Worm (Caenorhabditis elegans) whole organism, L4/young adult: ENCODE results near the gene C50C3.12.

Experiments
- W03F9.2 ChIP-seq: fragments of 150-350 bp; optimal IDR thresholded peaks from 2 replicates; lab custom pipeline; 2014; ENCODE audit warnings: missing biosample characterization, missing genetic modification characterization
- dao-5 ChIP-seq: sonication (generic microtip); optimal IDR thresholded peaks from 2 replicates; lab custom pipeline; 2016; ENCODE audit warnings: missing genotype, missing genetic modification characterization, moderate library complexity, missing compliant biosample characterization
- him-1 ChIP-seq: sonication (generic microtip); optimal IDR thresholded peaks from 2 replicates; lab custom pipeline; 2016; ENCODE audit warnings: missing genotype, missing genetic modification reagents, missing genetic modification characterization, missing compliant biosample characterization

C50C3.12 gene

DNA sequence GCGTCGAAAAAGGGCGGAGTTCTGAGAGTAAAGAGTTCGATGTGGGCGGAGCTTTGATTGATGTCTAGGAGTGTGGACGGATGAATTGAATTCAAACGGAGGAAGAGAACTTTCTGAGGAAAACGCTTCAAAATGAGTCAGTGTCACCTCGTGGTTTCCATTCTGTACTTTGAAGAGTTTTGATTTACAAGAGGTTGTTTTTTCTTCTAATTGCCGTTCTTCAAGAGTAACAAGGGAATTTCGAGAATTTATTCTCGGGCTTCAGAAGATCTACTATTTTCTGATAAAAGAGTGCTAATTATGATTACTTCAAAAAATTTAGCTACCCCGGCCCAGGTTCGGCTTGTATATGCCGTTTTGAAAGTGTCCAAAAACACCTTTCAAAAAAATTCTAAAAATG lies at the start of gene C50C3.12:
Gene C50C3.12 (plus strand): TSS at position 301 of the 400 bp plus-strand sequence.
- TF ChIP-seq him-1 (tag; lab: Kevin White, UChicago) (no peak), dao-5 (tag; lab: Kevin White, UChicago) (no peak), W03F9.2 (no peak)

DNA sequence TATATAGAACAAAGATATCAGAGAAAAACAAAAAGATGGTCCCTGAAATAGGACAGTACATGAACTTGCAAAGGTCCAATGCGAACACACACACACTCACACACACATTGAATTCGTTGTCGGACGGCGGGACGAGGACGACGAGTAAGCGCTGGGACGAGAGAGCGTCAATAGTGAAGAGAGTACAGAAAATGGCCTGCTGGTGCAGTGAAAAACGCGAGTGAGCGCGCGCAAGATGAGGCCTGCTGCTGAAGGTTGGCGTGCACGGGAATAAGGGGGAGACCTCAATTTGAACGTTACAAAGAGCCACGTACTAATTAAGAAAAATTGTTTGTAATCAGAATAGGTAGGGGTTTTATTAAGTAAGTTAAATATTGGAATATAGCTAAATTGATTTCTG lies 49.4 kb upstream of the C50C3.12 start:
- TF ChIP-seq W03F9.2 (no peak), dao-5 (tag; lab: Kevin White, UChicago) (no peak), him-1 (tag; lab: Kevin White, UChicago) (no peak)

DNA sequence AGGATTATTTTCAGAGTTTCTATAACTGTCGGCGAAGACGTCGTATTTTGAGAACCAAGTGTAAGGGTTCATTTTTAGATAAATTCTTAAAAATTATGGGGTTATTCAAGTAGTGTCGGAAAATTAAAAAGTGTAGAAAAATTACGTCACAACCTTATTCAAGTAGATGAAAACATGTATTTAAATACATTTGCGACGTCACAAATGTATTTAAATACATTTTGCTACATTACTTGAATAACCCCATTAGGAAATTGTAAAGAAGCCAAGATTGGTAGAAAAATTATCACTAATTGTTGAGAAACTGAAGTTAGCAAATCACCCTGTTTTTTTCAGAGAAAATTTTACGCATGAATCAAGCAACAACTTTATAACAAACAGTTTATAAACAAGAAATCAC lies 47.2 kb upstream of the C50C3.12 start:
- TF ChIP-seq W03F9.2 (no peak), him-1 (tag; lab: Kevin White, UChicago) (no peak), dao-5 (tag; lab: Kevin White, UChicago) (no peak)

DNA sequence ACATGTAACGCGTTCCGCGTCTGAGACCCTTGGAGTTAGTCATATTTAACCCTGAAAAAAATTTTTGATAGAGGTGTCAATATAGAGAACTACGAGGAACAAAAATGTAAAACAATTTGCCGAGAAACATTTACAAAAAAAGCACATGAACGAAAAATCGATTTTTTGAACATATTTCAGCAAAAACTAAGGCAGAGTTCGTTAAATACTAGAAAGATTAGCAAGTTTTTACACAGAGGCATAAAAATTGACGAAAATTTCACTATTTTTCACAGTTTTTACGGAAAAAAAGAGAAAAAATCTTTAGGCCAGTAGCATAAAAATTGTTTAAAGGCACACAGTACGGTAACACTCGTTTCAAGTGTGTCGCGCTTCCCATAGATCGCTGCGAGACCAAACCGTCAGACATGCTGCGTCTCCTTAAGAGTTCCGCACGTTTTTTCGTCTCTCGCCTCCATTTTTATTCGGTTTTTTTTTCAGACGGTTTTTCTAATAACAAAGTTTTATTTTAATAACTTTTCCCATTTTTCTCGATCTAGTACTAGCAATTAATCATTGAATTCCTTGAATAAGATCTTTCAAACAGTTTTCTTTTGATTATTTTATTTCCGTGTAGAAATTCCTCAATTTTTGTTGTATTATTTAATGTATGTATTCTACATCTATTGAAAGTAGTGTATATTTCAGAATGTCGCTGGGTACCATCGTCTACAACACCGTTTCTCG lies 46.0 kb upstream of the C50C3.12 start, which contains the start of the genes rpl-21 and C14B9.10:
Gene rpl-21 (minus strand): TSS at position 51 of the 726 bp plus-strand sequence.
Gene C14B9.10 (plus strand): TSS at position 676 of the 726 bp plus-strand sequence.
- TF ChIP-seq dao-5 (tag; lab: Kevin White, UChicago) (no peak), him-1 (tag; lab: Kevin White, UChicago) (peak; percentile 47), W03F9.2 (peak; percentile 89)

DNA sequence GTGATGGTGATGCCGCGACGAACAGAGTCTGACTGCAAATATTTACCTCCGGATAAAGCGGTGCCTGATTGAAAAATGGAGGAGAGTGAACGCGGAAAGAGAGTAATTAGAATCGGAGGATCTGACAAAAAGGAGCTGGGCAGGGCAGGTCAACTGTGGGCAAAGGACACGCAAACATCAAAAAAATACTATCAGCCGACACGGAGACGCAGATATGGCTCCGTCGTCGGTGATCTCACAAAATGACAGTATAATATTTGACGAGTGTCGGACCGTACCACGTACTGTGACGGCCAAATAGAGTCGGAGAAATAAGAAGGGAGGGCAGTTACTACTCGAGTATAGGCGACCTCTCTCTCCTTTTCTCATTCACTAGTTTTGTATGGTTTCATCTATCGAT lies 43.9 kb upstream of the C50C3.12 start:
- TF ChIP-seq W03F9.2, result no peak

DNA sequence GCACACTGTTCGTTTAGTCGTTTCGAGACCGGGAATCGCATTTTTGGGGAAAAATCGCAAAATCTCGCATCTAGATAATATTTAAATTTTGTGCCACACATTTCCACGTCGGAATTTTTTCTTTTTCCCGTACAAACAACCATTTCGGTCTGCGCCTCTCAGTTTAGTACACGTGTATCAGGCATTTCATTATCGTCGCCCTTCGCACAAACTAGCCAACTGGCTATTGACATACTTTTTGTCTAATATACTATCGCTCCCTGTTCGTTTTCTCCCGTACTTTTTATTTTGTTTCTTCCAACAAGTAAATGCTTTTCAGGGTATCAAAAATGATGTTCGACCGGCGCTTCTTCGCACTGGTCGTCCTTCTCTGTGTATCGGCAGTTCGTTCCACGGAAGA lies 43.0 kb upstream of the C50C3.12 start, which contains the start of gene C14B9.2:
Gene C14B9.2 (plus strand): TSS at position 320 of the 400 bp plus-strand sequence.
- no peak for TF ChIP-seq dao-5 (tag; lab: Kevin White, UChicago)

DNA sequence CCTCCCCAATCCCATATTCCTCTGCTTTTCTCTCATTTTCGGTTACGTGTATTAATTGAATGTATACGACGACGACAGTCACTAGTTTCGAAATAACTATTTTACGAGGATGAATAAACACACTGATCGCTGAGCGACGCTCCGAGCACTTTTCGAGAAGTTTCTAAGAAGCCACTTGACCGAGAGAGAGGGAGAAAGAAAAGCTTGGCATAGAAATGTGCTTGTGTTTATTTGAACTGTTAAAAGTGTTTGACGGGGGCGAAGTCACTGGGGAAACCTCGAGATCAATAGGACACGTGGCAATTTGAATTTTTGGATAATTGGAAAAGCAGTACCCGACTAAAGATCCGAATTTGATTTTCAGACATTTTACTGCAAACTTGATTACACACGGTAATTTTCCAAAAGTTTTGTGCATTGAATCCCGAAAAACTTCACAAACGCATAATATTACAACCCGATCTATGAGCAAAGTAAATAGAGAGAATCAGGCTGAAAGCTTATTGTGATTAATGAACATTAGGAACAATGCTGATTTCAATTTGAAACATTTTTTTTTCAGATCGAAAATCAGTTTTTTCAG lies 39.8 kb upstream of the C50C3.12 start:
- no peak for TF ChIP-seq him-1 (tag; lab: Kevin White, UChicago)
- TF ChIP-seq W03F9.2, result no peak
- TF ChIP-seq dao-5 (tag; lab: Kevin White, UChicago), result no peak

DNA sequence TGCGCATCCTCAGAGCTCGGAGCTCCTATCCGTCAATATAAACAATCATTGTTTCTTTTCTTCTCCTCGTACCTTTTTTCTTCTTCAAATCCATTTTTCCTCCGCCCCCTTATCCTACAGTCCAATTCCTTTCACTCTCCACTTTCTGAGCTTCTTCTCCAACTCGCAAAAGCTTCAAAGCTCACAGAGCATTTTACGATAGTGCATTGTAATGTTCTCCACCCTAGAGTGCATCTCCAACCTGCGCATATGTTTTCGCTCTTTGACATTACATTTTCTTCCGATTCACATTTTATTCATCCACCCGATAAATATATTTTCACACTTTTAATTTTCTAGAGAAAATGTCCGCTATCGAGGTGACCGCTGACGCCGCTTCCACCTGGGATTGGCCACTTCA lies 38.6 kb upstream of the C50C3.12 start, which contains the start of gene hsp-12.2:
Gene hsp-12.2 (plus strand): TSS at position 301 of the 400 bp plus-strand sequence.
- TF ChIP-seq W03F9.2 (no peak), him-1 (tag; lab: Kevin White, UChicago) (no peak), dao-5 (tag; lab: Kevin White, UChicago) (no peak)

DNA sequence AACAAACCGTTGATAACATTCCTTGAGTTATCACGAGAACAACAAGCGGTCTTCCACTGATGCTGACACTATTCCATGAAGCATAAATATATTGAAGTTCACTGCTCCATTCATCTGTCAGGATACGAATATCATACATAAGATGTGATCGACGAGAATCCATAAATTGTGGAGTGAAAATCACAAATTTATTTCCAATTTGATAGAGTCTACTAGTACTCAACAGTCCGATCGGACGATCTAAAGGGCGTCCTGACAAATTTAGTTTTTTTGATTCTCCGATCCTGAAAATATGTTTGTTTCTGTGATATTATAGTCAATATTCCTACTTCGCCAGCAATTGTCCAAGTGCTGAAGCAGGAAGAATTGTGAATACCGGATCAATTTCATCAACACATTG lies 34.1 kb upstream of the C50C3.12 start:
- no peak for TF ChIP-seq him-1 (tag; lab: Kevin White, UChicago)
- no peak for TF ChIP-seq dao-5 (tag; lab: Kevin White, UChicago)
- no peak for TF ChIP-seq W03F9.2

DNA sequence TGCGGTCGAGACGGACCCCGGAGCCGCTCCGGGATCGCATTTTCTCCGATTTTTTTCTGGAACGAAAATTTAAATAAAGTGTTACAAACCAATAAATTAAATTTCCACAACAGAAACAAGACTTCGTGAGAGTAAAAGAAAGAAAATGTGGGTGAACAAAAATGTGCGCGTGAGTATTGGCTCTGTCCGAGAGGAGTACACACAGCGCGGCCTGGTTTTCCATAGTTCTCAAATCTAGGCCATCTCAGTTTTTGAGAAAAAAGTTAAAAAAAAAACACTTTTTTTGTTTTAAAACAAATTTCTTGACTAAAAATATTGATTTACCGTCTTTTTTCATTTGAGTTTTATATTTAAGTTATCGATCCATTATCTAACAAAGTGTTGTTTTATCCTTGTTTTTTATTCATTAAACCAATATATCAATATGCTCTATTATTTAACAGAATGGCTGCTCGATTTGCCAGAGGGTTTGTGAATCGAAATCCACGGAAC lies 31.7 kb upstream of the C50C3.12 start, which contains the start of the genes C14B9.8 and mrpl-18:
Gene C14B9.8 (minus strand): TSS at position 56 of the 492 bp plus-strand sequence.
Gene mrpl-18 (plus strand): TSS at position 442 of the 492 bp plus-strand sequence.
- TF ChIP-seq W03F9.2 (peak; percentile 63), dao-5 (tag; lab: Kevin White, UChicago) (no peak), him-1 (tag; lab: Kevin White, UChicago) (peak; percentile 63)

DNA sequence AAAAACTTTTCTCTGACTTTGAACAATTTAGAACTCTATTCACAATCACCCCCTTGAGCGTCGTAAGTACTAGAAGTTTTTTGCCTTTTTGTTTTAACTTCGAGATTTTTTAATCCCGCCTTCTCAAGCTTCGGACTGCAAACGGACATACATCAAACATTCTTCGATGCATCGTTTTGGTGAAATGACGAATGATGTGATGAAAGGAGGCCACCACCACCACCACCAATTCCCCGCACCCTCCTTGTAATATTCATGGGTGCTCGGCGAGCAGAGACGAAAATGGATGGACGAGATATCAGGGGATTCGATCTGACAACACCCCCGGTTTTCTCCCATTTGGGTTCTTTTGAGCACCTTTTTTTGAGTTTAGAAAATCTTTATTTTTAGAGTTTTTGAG lies 30.4 kb upstream of the C50C3.12 start:
- TF ChIP-seq him-1 (tag; lab: Kevin White, UChicago) (no peak), W03F9.2 (no peak), dao-5 (tag; lab: Kevin White, UChicago) (no peak)

DNA sequence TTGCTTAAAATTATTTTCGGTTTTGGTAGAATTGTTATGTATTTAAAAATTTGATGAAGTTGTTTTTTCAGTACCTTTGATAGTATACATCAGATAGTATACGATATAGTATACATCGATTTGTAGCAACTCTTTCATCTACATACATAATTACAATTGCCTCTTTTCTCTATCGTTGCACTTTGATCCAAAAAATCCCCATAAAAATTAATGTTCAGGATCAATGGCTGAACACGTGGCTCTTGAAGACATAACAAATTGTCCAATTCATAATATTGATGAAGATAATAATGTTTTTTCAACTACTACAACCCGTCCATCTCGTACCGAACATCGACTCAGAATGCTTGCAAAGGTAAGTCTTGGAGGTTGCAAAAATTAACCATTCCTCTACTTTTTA lies 27.6 kb upstream of the C50C3.12 start, which contains the start of gene D2007.2:
Gene D2007.2 (plus strand): TSS at position 213 of the 400 bp plus-strand sequence.
- TF ChIP-seq dao-5 (tag; lab: Kevin White, UChicago) (no peak), him-1 (tag; lab: Kevin White, UChicago) (no peak), W03F9.2 (no peak)

DNA sequence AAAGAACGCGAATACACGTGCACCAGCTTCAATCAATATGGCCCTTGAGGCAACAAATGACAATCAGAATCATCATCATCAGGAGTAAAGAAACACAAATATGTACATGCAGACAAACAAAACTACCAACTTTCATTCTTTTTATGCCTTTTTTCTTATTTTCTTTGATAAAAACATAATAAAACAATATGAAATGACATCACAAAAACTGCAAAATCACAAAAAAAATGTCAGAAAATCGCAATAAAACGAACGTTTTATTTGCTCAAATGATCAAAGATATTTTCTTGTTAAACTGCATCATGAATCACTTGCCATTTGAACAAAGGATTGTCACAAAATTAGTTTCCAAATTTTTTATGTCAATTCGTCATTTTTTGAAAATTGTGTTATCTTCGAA lies 21.9 kb upstream of the C50C3.12 start:
- no peak for TF ChIP-seq him-1 (tag; lab: Kevin White, UChicago)
- TF ChIP-seq dao-5 (tag; lab: Kevin White, UChicago), result no peak
- no peak for TF ChIP-seq W03F9.2

DNA sequence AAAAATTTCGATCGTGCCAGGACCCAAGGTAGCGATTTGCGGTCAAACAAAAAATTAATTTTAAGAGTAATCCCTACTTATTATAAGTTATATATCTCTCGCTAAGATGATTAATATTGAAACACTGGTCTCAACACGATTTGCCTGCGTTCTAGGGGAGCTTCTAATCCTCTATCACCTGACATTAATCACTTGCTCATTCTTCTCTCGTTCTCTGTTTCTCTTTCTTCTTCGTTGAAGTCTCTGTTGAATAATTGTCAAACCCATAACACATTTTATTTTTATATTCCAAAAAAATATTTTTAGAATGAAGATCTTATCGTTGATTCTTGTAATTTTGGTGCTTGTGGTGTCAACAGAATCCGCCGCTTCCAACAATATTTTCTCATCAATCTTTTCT lies 21.2 kb upstream of the C50C3.12 start, which contains the start of gene D2007.1:
Gene D2007.1 (plus strand): TSS at position 301 of the 400 bp plus-strand sequence.
- TF ChIP-seq him-1 (tag; lab: Kevin White, UChicago), result no peak
- TF ChIP-seq W03F9.2, result no peak
- TF ChIP-seq dao-5 (tag; lab: Kevin White, UChicago), result no peak
